Fruit fly (Drosophila melanogaster) whole organism, embryonic: Measurements from ENCODE around the gene CkIIalpha-i3.

ENCODE experiments used
- Atf-2 ChIP-seq: fragments of 200-800 bp; sonication (Bioruptor generic); optimal IDR thresholded peaks from 2 replicates; lab custom pipeline; 2016; ENCODE audit warnings: missing biosample characterization, missing genetic modification characterization
- C15 ChIP-seq: fragments of 200-800 bp; sonication (Bioruptor generic); IDR thresholded peaks from 3 replicates; pipeline ENCODE4 v1.3.6; 2022; ENCODE audit warnings: missing biosample characterization, missing genetic modification characterization
- CG10209 ChIP-seq: fragments of 200-800 bp; sonication (Bioruptor generic); optimal IDR thresholded peaks from 3 replicates; lab custom pipeline; 2017; ENCODE audit warnings: missing biosample characterization, mild to moderate bottlenecking, missing genetic modification characterization, missing genetic modification reagents
- CG10366 ChIP-seq: fragments of 200-800 bp; sonication (Bioruptor generic); IDR thresholded peaks from 2 replicates; pipeline ENCODE4 v1.3.6; 2022; ENCODE audit warnings: missing biosample characterization, missing genetic modification characterization
- CG10543 ChIP-seq: fragments of 200-800 bp; sonication (Bioruptor generic); optimal IDR thresholded peaks from 3 replicates; lab custom pipeline; 2017; ENCODE audit warnings: missing biosample characterization, mild to moderate bottlenecking, missing genetic modification characterization, moderate library complexity
- CG17186 ChIP-seq: fragments of 200-800 bp; sonication (Bioruptor generic); optimal IDR thresholded peaks from 3 replicates; lab custom pipeline; 2017; ENCODE audit warnings: missing biosample characterization, missing genetic modification reagents, missing genetic modification characterization
- CG17568 ChIP-seq: fragments of 200-800 bp; sonication (Bioruptor generic); optimal IDR thresholded peaks from 2 replicates; lab custom pipeline; 2018; ENCODE audit warnings: missing biosample characterization, mild to moderate bottlenecking, missing genetic modification characterization, moderate library complexity
- CG2678 ChIP-seq: fragments of 200-800 bp; sonication (Bioruptor generic); optimal IDR thresholded peaks from 3 replicates; lab custom pipeline; 2019; ENCODE audit warnings: missing biosample characterization, mild to moderate bottlenecking, missing genetic modification characterization, moderate library complexity
- CG30403 ChIP-seq: fragments of 200-800 bp; sonication (Bioruptor generic); optimal IDR thresholded peaks from 3 replicates; lab custom pipeline; 2016; ENCODE audit warnings: missing biosample characterization, missing genetic modification characterization
- CG4730 ChIP-seq: fragments of 200-800 bp; sonication (Bioruptor generic); IDR thresholded peaks from 2 replicates; pipeline ENCODE4 v1.3.6; 2022; ENCODE audit warnings: missing biosample characterization, missing genetic modification characterization
- CG5953 ChIP-seq: fragments of 200-800 bp; sonication (Bioruptor generic); IDR thresholded peaks from 2 replicates; pipeline ENCODE4 v1.3.6; 2022; ENCODE audit warnings: missing biosample characterization, missing genetic modification characterization
- CG6791 ChIP-seq: fragments of 200-800 bp; sonication (Bioruptor generic); IDR thresholded peaks from 3 replicates; pipeline ENCODE4 v1.3.6; 2022; ENCODE audit warnings: missing biosample characterization, missing genetic modification characterization; ENCODE audit not compliant: partially characterized antibody
- CG7786 ChIP-seq: fragments of 200-800 bp; sonication (Bioruptor generic); optimal IDR thresholded peaks from 2 replicates; lab custom pipeline; 2016; ENCODE audit warnings: missing biosample characterization, missing genetic modification characterization
- CG8765 ChIP-seq: fragments of 200-800 bp; sonication (Bioruptor generic); IDR thresholded peaks from 2 replicates; pipeline ENCODE4 v1.3.6; 2022; ENCODE audit warnings: missing biosample characterization, missing genetic modification characterization
- CrebB ChIP-seq: fragments of 200-800 bp; sonication (Bioruptor generic); optimal IDR thresholded peaks from 3 replicates; lab custom pipeline; 2018; ENCODE audit warnings: missing biosample characterization, mild to moderate bottlenecking, missing genetic modification characterization
- Fer2 ChIP-seq: fragments of 200-800 bp; sonication (Bioruptor generic); optimal IDR thresholded peaks from 2 replicates; lab custom pipeline; 2018; ENCODE audit warnings: missing biosample characterization, mild to moderate bottlenecking, missing genetic modification characterization, moderate library complexity
- Gug ChIP-seq: fragments of 200-800 bp; sonication (Bioruptor generic); IDR thresholded peaks from 4 replicates; pipeline ENCODE4 v1.3.6; 2022; ENCODE audit warnings: missing biosample characterization, missing genetic modification characterization
- Hr39 ChIP-seq: fragments of >200 bp; optimal IDR thresholded peaks from 2 replicates; lab custom pipeline; 2017
- Jarid2 ChIP-seq: fragments of 200-800 bp; sonication (Bioruptor generic); optimal IDR thresholded peaks from 3 replicates; lab custom pipeline; 2017; ENCODE audit warnings: mild to moderate bottlenecking, missing biosample characterization, missing genetic modification reagents, missing genetic modification characterization
- MESR4 ChIP-seq: fragments of 200-800 bp; sonication (Bioruptor generic); optimal IDR thresholded peaks from 2 replicates; lab custom pipeline; 2018; ENCODE audit warnings: missing biosample characterization, mild to moderate bottlenecking, missing genetic modification characterization, moderate library complexity
- Sry-δ ChIP-seq: fragments of 200-800 bp; sonication (Bioruptor generic); optimal IDR thresholded peaks from 2 replicates; lab custom pipeline; 2016; ENCODE audit warnings: missing biosample characterization, missing genetic modification characterization
- Usf ChIP-seq: fragments of 200-800 bp; sonication (Bioruptor generic); optimal IDR thresholded peaks from 2 replicates; lab custom pipeline; 2017; ENCODE audit warnings: missing genotype, missing biosample characterization, missing genetic modification characterization
- Xrp1 ChIP-seq: fragments of 200-800 bp; sonication (Bioruptor generic); IDR thresholded peaks from 2 replicates; pipeline ENCODE4 v1.3.6; 2022; ENCODE audit warnings: missing biosample characterization, missing genetic modification characterization
- al ChIP-seq: fragments of 200-800 bp; sonication (Bioruptor generic); IDR thresholded peaks from 2 replicates; pipeline ENCODE4 v1.3.6; 2022; ENCODE audit warnings: missing biosample characterization, missing genetic modification characterization
- ap ChIP-seq: fragments of 200-800 bp; sonication (Bioruptor generic); IDR thresholded peaks from 2 replicates; pipeline ENCODE4 v1.3.6; 2022; ENCODE audit warnings: missing biosample characterization, missing genetic modification characterization
- btn ChIP-seq: fragments of 200-800 bp; sonication (Bioruptor generic); optimal IDR thresholded peaks from 2 replicates; lab custom pipeline; 2016; ENCODE audit warnings: missing biosample characterization, missing genetic modification characterization
- chif ChIP-seq, 2 experiments: fragments of 200-800 bp; sonication (Bioruptor generic); optimal IDR thresholded peaks; 3 replicates each; lab custom pipeline; 2016; ENCODE audit warnings: missing biosample characterization in 2 of 2, missing genetic modification characterization in 2 of 2
- dm ChIP-seq: fragments of 200-800 bp; sonication (Bioruptor generic); optimal IDR thresholded peaks from 3 replicates; lab custom pipeline; 2016; ENCODE audit warnings: missing biosample characterization, missing genetic modification characterization
- emc ChIP-seq: fragments of 200-800 bp; sonication (Bioruptor generic); optimal IDR thresholded peaks from 2 replicates; lab custom pipeline; 2016; ENCODE audit warnings: missing biosample characterization, missing genetic modification characterization
- fd96Cb ChIP-seq: fragments of 200-800 bp; sonication (Bioruptor generic); optimal IDR thresholded peaks from 2 replicates; lab custom pipeline; 2018; ENCODE audit warnings: missing biosample characterization, mild to moderate bottlenecking, missing genetic modification characterization, moderate library complexity
- gfzf ChIP-seq: fragments of 200-800 bp; sonication (Bioruptor generic); optimal IDR thresholded peaks from 2 replicates; lab custom pipeline; 2016; ENCODE audit warnings: missing biosample characterization, mild to moderate bottlenecking, missing genetic modification characterization, moderate library complexity
- grau ChIP-seq: fragments of 200-800 bp; optimal IDR thresholded peaks from 3 replicates; lab custom pipeline; 2019; ENCODE audit warnings: missing biosample characterization, mild to moderate bottlenecking, missing genetic modification characterization, moderate library complexity
- inv ChIP-seq: fragments of 200-800 bp; sonication (Bioruptor generic); IDR thresholded peaks from 2 replicates; pipeline ENCODE4 v1.3.6; 2022; ENCODE audit warnings: missing biosample characterization, missing genetic modification characterization; ENCODE audit not compliant: partially characterized antibody
- klu ChIP-seq: fragments of 200-800 bp; sonication (Bioruptor generic); IDR thresholded peaks from 2 replicates; pipeline ENCODE4 v1.3.6; 2022; ENCODE audit warnings: missing biosample characterization, missing genetic modification characterization
- lola ChIP-seq, 3 experiments: fragments of >200 bp in 2 of 3; fragments of 200-800 bp in 1 of 3; sonication (Bioruptor generic) in 1 of 3; optimal IDR thresholded peaks; 2 replicates each; lab custom pipeline; 2017 to 2019; ENCODE audit warnings: missing biosample characterization in 3 of 3, missing genetic modification characterization in 3 of 3, mild to moderate bottlenecking in 1 of 3, moderate library complexity in 1 of 3
- lov ChIP-seq, 2 experiments: fragments of 200-800 bp in 1 of 2; fragments of >200 bp in 1 of 2; sonication (Bioruptor generic) in 1 of 2; IDR thresholded peaks in 1 of 2; optimal IDR thresholded peaks in 1 of 2; 2 replicates in 1 of 2; 3 replicates in 1 of 2; pipeline versions ENCODE4 v1.3.6 to Lab custom; 2017 to 2022; ENCODE audit warnings: missing biosample characterization in 1 of 2, missing genetic modification characterization in 1 of 2
- onecut ChIP-seq: fragments of 200-800 bp; sonication (Bioruptor generic); IDR thresholded peaks from 2 replicates; pipeline ENCODE4 v1.3.6; 2022; ENCODE audit warnings: missing biosample characterization, missing genetic modification characterization
- pb ChIP-seq: fragments of 200-800 bp; sonication (Bioruptor generic); optimal IDR thresholded peaks from 3 replicates; lab custom pipeline; 2016; ENCODE audit warnings: missing biosample characterization, missing genetic modification characterization
- pita ChIP-seq: fragments of 200-800 bp; sonication (Bioruptor generic); optimal IDR thresholded peaks from 2 replicates; lab custom pipeline; 2017; ENCODE audit warnings: missing biosample characterization, mild to moderate bottlenecking, missing genetic modification characterization
- pum ChIP-seq: fragments of 200-800 bp; sonication (Bioruptor generic); optimal IDR thresholded peaks from 2 replicates; lab custom pipeline; 2016; ENCODE audit warnings: missing biosample characterization, missing genetic modification characterization
- ro ChIP-seq: fragments of 200-800 bp; sonication (Bioruptor generic); IDR thresholded peaks from 2 replicates; pipeline ENCODE4 v1.3.6; 2022; ENCODE audit warnings: missing biosample characterization, missing genetic modification characterization
- sc ChIP-seq, 3 experiments: fragments of >200 bp in 2 of 3; fragments of 200-800 bp in 1 of 3; sonication (Bioruptor generic) in 1 of 3; optimal IDR thresholded peaks; 2 replicates in 2 of 3; 3 replicates in 1 of 3; lab custom pipeline; 2017; ENCODE audit warnings: mild to moderate bottlenecking in 1 of 3, missing biosample characterization in 1 of 3, missing genetic modification characterization in 1 of 3, missing genetic modification reagents in 1 of 3
- sd ChIP-seq: fragments of 200-800 bp; sonication (Bioruptor generic); optimal IDR thresholded peaks from 3 replicates; lab custom pipeline; 2018; ENCODE audit warnings: missing biosample characterization, mild to moderate bottlenecking, missing genetic modification characterization, moderate library complexity
- shn ChIP-seq: fragments of 200-800 bp; sonication (Bioruptor generic); optimal IDR thresholded peaks from 3 replicates; lab custom pipeline; 2016; ENCODE audit warnings: missing biosample characterization, missing genetic modification characterization
- slbo ChIP-seq: fragments of 200-800 bp; sonication (Bioruptor generic); IDR thresholded peaks from 2 replicates; pipeline ENCODE4 v1.3.6; 2022; ENCODE audit warnings: missing biosample characterization, missing genetic modification characterization
- tup ChIP-seq: fragments of 200-800 bp; sonication (Bioruptor generic); optimal IDR thresholded peaks from 2 replicates; lab custom pipeline; 2016; ENCODE audit warnings: missing biosample characterization, mild to moderate bottlenecking, missing genetic modification characterization, moderate library complexity
- wdn ChIP-seq: fragments of 200-800 bp; sonication (Bioruptor generic); IDR thresholded peaks from 2 replicates; pipeline ENCODE4 v1.3.6; 2022; ENCODE audit warnings: missing biosample characterization, missing genetic modification characterization
- yki ChIP-seq: fragments of >200 bp; optimal IDR thresholded peaks from 3 replicates; lab custom pipeline; 2018

The CkIIalpha-i3 gene

DNA sequence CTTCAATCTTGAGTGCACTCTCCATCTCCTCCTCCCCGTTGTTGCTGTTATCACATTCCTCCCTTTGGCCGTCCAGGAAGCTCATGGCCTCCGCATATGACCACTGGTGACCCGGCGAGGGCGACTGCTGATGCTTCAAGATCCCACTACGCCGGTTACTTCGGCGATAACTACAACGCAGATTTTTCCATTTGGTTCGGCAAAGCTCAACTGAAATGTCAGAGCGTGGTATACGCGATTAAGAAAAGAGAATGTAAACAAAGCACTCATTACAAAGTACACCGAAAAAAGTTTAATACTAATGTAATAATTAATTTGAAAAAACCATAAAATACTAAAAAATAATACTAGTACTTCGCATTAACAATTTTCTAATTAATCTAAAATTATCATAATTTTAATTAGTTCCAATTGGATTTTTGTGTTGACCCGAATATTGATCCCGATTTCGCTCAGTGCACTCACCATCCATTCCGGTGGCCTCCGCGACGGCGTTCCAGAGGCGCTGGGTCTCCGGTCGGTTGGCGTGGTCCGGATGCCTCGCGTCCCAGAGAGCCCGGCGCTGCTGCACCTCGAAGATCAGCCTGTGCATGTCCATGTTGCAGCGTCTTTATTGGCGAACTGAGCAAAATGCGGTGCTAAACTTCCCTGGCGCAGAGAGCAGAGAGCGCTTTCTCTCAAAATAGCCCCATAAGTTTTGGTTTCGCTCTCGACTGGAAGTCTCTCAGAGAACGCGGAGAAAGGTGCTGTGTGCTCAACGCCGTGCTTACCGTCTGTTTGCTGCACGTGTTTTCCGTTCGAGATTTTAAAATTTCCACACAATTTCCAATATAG lies 28.3 kb upstream of the CkIIalpha-i3 start (continued):
- TF ChIP-seq CG10209 (GFP tag; lab: Kevin White, UChicago): peak; percentile 91
- TF ChIP-seq lola (GFP tag; optimal IDR thresholded peaks at IDR 0.05; lab: Kevin White, UChicago): peak in 1 of 3 experiments; percentile 95
- peak; percentile 21 for TF ChIP-seq Sry-δ (GFP tag; lab: Kevin White, UChicago)
- TF ChIP-seq emc (GFP tag; lab: Kevin White, UChicago): no peak
- no peak for TF ChIP-seq CG6791
- peak; percentile 53 for TF ChIP-seq Usf
- TF ChIP-seq onecut: peak; percentile 81
- TF ChIP-seq tup (GFP tag; lab: Kevin White, UChicago): peak; percentile 17
- TF ChIP-seq CG30403: peak; percentile 90
- TF ChIP-seq CG10543 (GFP tag; lab: Kevin White, UChicago): peak; percentile 61
- TF ChIP-seq sd (tag; lab: Kevin White, UChicago): peak; percentile 68
- no peak for TF ChIP-seq sc (optimal IDR thresholded peaks at IDR 0.05; lab: Kevin White, UChicago)
- TF ChIP-seq sc (GFP tag; optimal IDR thresholded peaks at IDR 0.05; lab: Kevin White, UChicago): peak; percentile 90
- peak; percentile 73 for TF ChIP-seq Jarid2
- peak; percentile 71 for TF ChIP-seq wdn (GFP tag; lab: Robert Waterston, UW)
- TF ChIP-seq CG4730: peak; percentile 84
- peak; percentile 76 for TF ChIP-seq al (GFP tag; lab: Robert Waterston, UW)
- peak; percentile 65 for TF ChIP-seq pum (GFP tag; lab: Kevin White, UChicago)
- peak; percentile 85 for TF ChIP-seq ro (GFP tag; lab: Robert Waterston, UW)
- TF ChIP-seq CG2678 (tag; lab: Kevin White, UChicago): peak; percentile 94
- TF ChIP-seq pb (GFP tag; lab: Kevin White, UChicago): peak; percentile 34
- TF ChIP-seq inv (GFP tag; lab: Robert Waterston, UW): no peak
- peak; percentile 82 for TF ChIP-seq ap
- peak; percentile 38 for TF ChIP-seq Atf-2 (GFP tag; lab: Kevin White, UChicago)
- TF ChIP-seq CG10366: peak; percentile 90
- TF ChIP-seq CG17568 (GFP tag; lab: Kevin White, UChicago): peak; percentile 73
- TF ChIP-seq CG17186 (GFP tag; lab: Kevin White, UChicago): peak; percentile 45
- TF ChIP-seq MESR4 (GFP tag; lab: Kevin White, UChicago): peak; percentile 23
- TF ChIP-seq lov (optimal IDR thresholded peaks at IDR 0.05; lab: Kevin White, UChicago): no peak
- peak; percentile 92 for TF ChIP-seq lov (GFP tag; IDR thresholded peaks at IDR 0.05; lab: Robert Waterston, UW)
- peak; percentile 91 for TF ChIP-seq grau
- TF ChIP-seq btn (GFP tag; lab: Kevin White, UChicago): peak; percentile 8
- peak; percentile 80 for TF ChIP-seq klu (GFP tag; lab: Robert Waterston, UW)
- TF ChIP-seq slbo (GFP tag; lab: Robert Waterston, UW): peak; percentile 92
- no peak for TF ChIP-seq gfzf
- TF ChIP-seq Gug: peak; percentile 78
- TF ChIP-seq pita: no peak
- TF ChIP-seq yki (lab: Kevin White, UChicago): peak; percentile 83
- TF ChIP-seq Xrp1 (GFP tag; lab: Robert Waterston, UW): peak; percentile 96
- TF ChIP-seq C15: peak; percentile 80; the same call in 2 of the 3 replicates
- no peak for TF ChIP-seq dm (GFP tag; lab: Kevin White, UChicago)
- peak; percentile 25 for TF ChIP-seq shn
- peak; percentile 69 to 73 for TF ChIP-seq chif (GFP tag; optimal IDR thresholded peaks at IDR 0.05; lab: Kevin White, UChicago)
- peak; percentile 92 for TF ChIP-seq fd96Cb
- peak; percentile 70 for TF ChIP-seq Fer2 (tag; lab: Kevin White, UChicago)
- peak; percentile 86 for TF ChIP-seq CG5953 (GFP tag; lab: Robert Waterston, UW)
- peak; percentile 76 for TF ChIP-seq CG8765 (GFP tag; lab: Robert Waterston, UW)
- TF ChIP-seq CrebB (tag; lab: Kevin White, UChicago): peak; percentile 71
- TF ChIP-seq CG7786 (GFP tag; lab: Kevin White, UChicago): peak; percentile 46
- TF ChIP-seq Hr39: no peak
